Worm (Caenorhabditis elegans) whole organism, L2 larva: ENCODE results near the gene bus-8B.
A peak's percentile ranks its signal among the peaks of the same experiment; 100 is the strongest.

Source experiments
- C34F6.9 ChIP-seq: fragments of 150-350 bp; optimal IDR thresholded peaks from 2 replicates; lab custom pipeline; 2014; ENCODE audit warnings: missing biosample characterization, missing genetic modification characterization
- F13H6.1 ChIP-seq: sonication (generic microtip); optimal IDR thresholded peaks from 2 replicates; lab custom pipeline; 2016; ENCODE audit warnings: missing genetic modification characterization, missing compliant biosample characterization
- R02D3.7 ChIP-seq: fragments of 150-350 bp; optimal IDR thresholded peaks from 2 replicates; lab custom pipeline; 2014; ENCODE audit warnings: missing biosample characterization, missing genetic modification characterization
- Y55F3AM.14 ChIP-seq: fragments of 200-800 bp; sonication (Bioruptor generic); optimal IDR thresholded peaks from 2 replicates; lab custom pipeline; 2018; ENCODE audit warnings: mild to moderate bottlenecking, missing genetic modification characterization, missing compliant biosample characterization
- alr-1 ChIP-seq: fragments of 150-350 bp; optimal IDR thresholded peaks from 2 replicates; lab custom pipeline; 2014; ENCODE audit warnings: missing biosample characterization, missing genetic modification characterization
- ama-1 ChIP-seq: fragments of 150-350 bp; optimal IDR thresholded peaks from 2 replicates; lab custom pipeline; 2018; ENCODE audit warnings: inconsistent platforms
- blmp-1 ChIP-seq: sonication (generic microtip); optimal IDR thresholded peaks from 2 replicates; lab custom pipeline; 2017; ENCODE audit warnings: missing genetic modification characterization, mild to moderate bottlenecking, missing compliant biosample characterization, antibody characterized with exemption, moderate library complexity; ENCODE audit not compliant: insufficient read depth
- ceh-16 ChIP-seq: fragments of 150-350 bp; optimal IDR thresholded peaks from 2 replicates; lab custom pipeline; 2014; ENCODE audit warnings: missing biosample characterization, missing genetic modification characterization
- ceh-82 ChIP-seq: fragments of 150-350 bp; optimal IDR thresholded peaks from 2 replicates; lab custom pipeline; 2014; ENCODE audit warnings: missing biosample characterization, missing genetic modification characterization
- crh-2 ChIP-seq: sonication (generic microtip); optimal IDR thresholded peaks from 2 replicates; lab custom pipeline; 2017; ENCODE audit warnings: missing biosample characterization, missing genetic modification characterization
- dmd-4 ChIP-seq: sonication (generic microtip); optimal IDR thresholded peaks from 2 replicates; lab custom pipeline; 2017; ENCODE audit warnings: missing biosample characterization, missing genetic modification characterization
- egl-27 ChIP-seq: sonication (generic microtip); optimal IDR thresholded peaks from 3 replicates; lab custom pipeline; 2017; ENCODE audit warnings: missing biosample characterization, missing genetic modification reagents, missing genetic modification characterization
- elt-1 ChIP-seq: fragments of 150-350 bp; optimal IDR thresholded peaks from 2 replicates; lab custom pipeline; 2014; ENCODE audit warnings: missing biosample characterization, missing genetic modification characterization
- elt-3 ChIP-seq: sonication (generic microtip); optimal IDR thresholded peaks from 2 replicates; lab custom pipeline; 2017; ENCODE audit warnings: missing biosample characterization, missing genetic modification characterization
- fos-1 ChIP-seq: fragments of 150-350 bp; optimal IDR thresholded peaks from 2 replicates; lab custom pipeline; 2014; ENCODE audit warnings: missing biosample characterization, missing genetic modification characterization
- gmeb-1 ChIP-seq: fragments of 150-350 bp; optimal IDR thresholded peaks from 2 replicates; lab custom pipeline; 2014; ENCODE audit warnings: missing biosample characterization, missing genetic modification characterization
- lin-11 ChIP-seq: fragments of 150-350 bp; sonication (generic microtip); optimal IDR thresholded peaks from 2 replicates; lab custom pipeline; 2014; ENCODE audit warnings: missing biosample characterization, missing genetic modification characterization, inconsistent platforms, mixed read lengths
- mbf-1 ChIP-seq: sonication (generic microtip); optimal IDR thresholded peaks from 2 replicates; lab custom pipeline; 2017; ENCODE audit warnings: missing biosample characterization, missing genetic modification characterization
- mdl-1 ChIP-seq, 2 experiments: fragments of 150-350 bp in 1 of 2; sonication (generic microtip) in 1 of 2; optimal IDR thresholded peaks; 2 replicates each; lab custom pipeline; 2017; ENCODE audit warnings: missing biosample characterization in 2 of 2, missing genetic modification characterization in 2 of 2
- nhr-10 ChIP-seq: sonication (generic microtip); optimal IDR thresholded peaks from 2 replicates; lab custom pipeline; 2017; ENCODE audit warnings: missing biosample characterization, missing genetic modification characterization
- nhr-12 ChIP-seq: fragments of 150-350 bp; optimal IDR thresholded peaks from 2 replicates; lab custom pipeline; 2014; ENCODE audit warnings: missing biosample characterization, missing genetic modification characterization
- nhr-129 ChIP-seq: fragments of 150-350 bp; optimal IDR thresholded peaks from 2 replicates; lab custom pipeline; 2014; ENCODE audit warnings: missing biosample characterization, missing genetic modification characterization
- nhr-21 ChIP-seq: fragments of 150-350 bp; optimal IDR thresholded peaks from 2 replicates; lab custom pipeline; 2014; ENCODE audit warnings: missing biosample characterization, missing genetic modification characterization
- nhr-23 ChIP-seq: fragments of 150-350 bp; optimal IDR thresholded peaks from 2 replicates; lab custom pipeline; 2014; ENCODE audit warnings: missing biosample characterization, missing genetic modification reagents, missing genetic modification characterization
- nhr-237 ChIP-seq: fragments of 150-350 bp; optimal IDR thresholded peaks from 2 replicates; lab custom pipeline; 2014; ENCODE audit warnings: missing biosample characterization, missing genetic modification characterization
- nhr-25 ChIP-seq: fragments of 150-350 bp; sonication (generic microtip); optimal IDR thresholded peaks from 3 replicates; lab custom pipeline; 2014; ENCODE audit warnings: missing biosample characterization, missing genetic modification characterization
- nhr-77 ChIP-seq: fragments of 150-350 bp; optimal IDR thresholded peaks from 2 replicates; lab custom pipeline; 2014; ENCODE audit warnings: missing biosample characterization, missing genetic modification characterization
- peb-1 ChIP-seq: fragments of 150-350 bp; optimal IDR thresholded peaks from 2 replicates; lab custom pipeline; 2014; ENCODE audit warnings: missing biosample characterization, missing genetic modification characterization
- sem-4 ChIP-seq: fragments of 150-350 bp; optimal IDR thresholded peaks from 2 replicates; lab custom pipeline; 2014; ENCODE audit warnings: missing biosample characterization, missing genetic modification reagents, missing genetic modification characterization
- skn-1 ChIP-seq: sonication (generic microtip); optimal IDR thresholded peaks from 2 replicates; lab custom pipeline; 2017; ENCODE audit warnings: missing biosample characterization, missing genetic modification characterization
- sma-3 ChIP-seq: sonication (generic microtip); optimal IDR thresholded peaks from 2 replicates; lab custom pipeline; 2016; ENCODE audit warnings: missing genetic modification reagents, missing genetic modification characterization, missing compliant biosample characterization
- sma-9 ChIP-seq, 2 experiments: fragments of 150-350 bp in 1 of 2; sonication (generic microtip) in 1 of 2; optimal IDR thresholded peaks; 2 replicates each; lab custom pipeline; 2014 to 2016; ENCODE audit warnings: missing genetic modification characterization in 2 of 2, mild to moderate bottlenecking in 1 of 2, missing biosample characterization in 1 of 2, missing compliant biosample characterization in 1 of 2, missing genetic modification reagents in 1 of 2, moderate library complexity in 1 of 2
- unc-39 ChIP-seq: fragments of 150-350 bp; optimal IDR thresholded peaks from 2 replicates; lab custom pipeline; 2014; ENCODE audit warnings: missing biosample characterization, missing genetic modification characterization
- unc-55 ChIP-seq: fragments of 150-350 bp; sonication (generic microtip); optimal IDR thresholded peaks from 3 replicates; lab custom pipeline; 2014; ENCODE audit warnings: missing biosample characterization, missing genetic modification reagents, missing genetic modification characterization
- unc-62 ChIP-seq: fragments of 150-350 bp; optimal IDR thresholded peaks from 2 replicates; lab custom pipeline; 2014; ENCODE audit warnings: missing biosample characterization, missing genetic modification reagents, missing genetic modification characterization
- zag-1 ChIP-seq: fragments of 150-350 bp; optimal IDR thresholded peaks from 2 replicates; lab custom pipeline; 2014; ENCODE audit warnings: missing biosample characterization, missing genetic modification characterization
- ztf-11 ChIP-seq: sonication (generic microtip); optimal IDR thresholded peaks from 2 replicates; lab custom pipeline; 2017; ENCODE audit warnings: missing biosample characterization, missing genetic modification characterization

The bus-8B gene

ce11 chrX:5514984-5515383 is 21.9 kb downstream of the bus-8B start, which contains the start of gene T23F2.4:
TSS of gene T23F2.4 (minus strand) at chrX:5515084.
- TF ChIP-seq unc-55 (GFP tag; lab: Kevin White, UChicago) (no peak), lin-11 (no peak), egl-27 (tag; lab: Kevin White, UChicago) (no peak), nhr-25 (no peak), dmd-4 (tag; lab: Kevin White, UChicago) (no peak), fos-1 (no peak), unc-62 (GFP tag; lab: Kevin White, UChicago) (no peak), zag-1 (tag; lab: Kevin White, UChicago) (no peak), unc-39 (no peak), F13H6.1 (tag; lab: Kevin White, UChicago) (no peak), ceh-82 (tag; lab: Kevin White, UChicago) (no peak), peb-1 (no peak), nhr-237 (tag; lab: Kevin White, UChicago) (no peak), nhr-21 (no peak), mbf-1 (tag; lab: Kevin White, UChicago) (no peak), C34F6.9 (tag; lab: Kevin White, UChicago) (no peak), Y55F3AM.14 (GFP tag; lab: Kevin White, UChicago) (no peak), blmp-1 (tag; lab: Kevin White, UChicago) (no peak), nhr-10 (tag; lab: Kevin White, UChicago) (no peak), elt-1 (tag; lab: Kevin White, UChicago) (no peak)

- TF ChIP-seq ama-1 (lab: Kevin White, UChicago) (no peak), ceh-16 (tag; lab: Kevin White, UChicago) (no peak), sem-4 (tag; lab: Kevin White, UChicago) (peak; percentile 39), sma-3 (GFP tag; lab: Kevin White, UChicago) (no peak), nhr-21 (no peak), gmeb-1 (no peak), nhr-129 (tag; lab: Kevin White, UChicago) (peak; percentile 3), ztf-11 (tag; lab: Kevin White, UChicago) (no peak), nhr-23 (tag; lab: Kevin White, UChicago) (no peak), R02D3.7 (tag; lab: Kevin White, UChicago) (no peak), nhr-12 (tag; lab: Kevin White, UChicago) (no peak), unc-62 (GFP tag; lab: Kevin White, UChicago) (no peak), skn-1 (tag; lab: Kevin White, UChicago) (no peak), mdl-1 (tag; optimal IDR thresholded peaks at IDR 0.05; lab: Kevin White, UChicago) (no peak), alr-1 (tag; lab: Kevin White, UChicago) (no peak), mbf-1 (tag; lab: Kevin White, UChicago) (no peak), elt-1 (tag; lab: Kevin White, UChicago) (no peak), nhr-77 (tag; lab: Kevin White, UChicago) (no peak), sma-9 (GFP tag; optimal IDR thresholded peaks at IDR 0.05; lab: Kevin White, UChicago) (peak; percentile 57), sma-9 (tag; optimal IDR thresholded peaks at IDR 0.05; lab: Kevin White, UChicago) (no peak), nhr-237 (tag; lab: Kevin White, UChicago) (no peak), elt-3 (tag; lab: Kevin White, UChicago) (no peak), zag-1 (tag; lab: Kevin White, UChicago) (no peak)
Observed at ce11 chrX:5515459-5515858, 22.3 kb downstream of the bus-8B start.

- no peak for TF ChIP-seq lin-11
- no peak for TF ChIP-seq nhr-12 (tag; lab: Kevin White, UChicago)
- no peak for TF ChIP-seq elt-1 (tag; lab: Kevin White, UChicago)
- TF ChIP-seq nhr-25 = peak; percentile 18
- TF ChIP-seq crh-2 (tag; lab: Kevin White, UChicago) = peak; percentile 42
- TF ChIP-seq ceh-16 (tag; lab: Kevin White, UChicago) = no peak
- TF ChIP-seq nhr-129 (tag; lab: Kevin White, UChicago) = peak; percentile 40
- no peak for TF ChIP-seq unc-62 (GFP tag; lab: Kevin White, UChicago)
- TF ChIP-seq sma-9 (GFP tag; optimal IDR thresholded peaks at IDR 0.05; lab: Kevin White, UChicago) = no peak
- no peak for TF ChIP-seq sma-9 (tag; optimal IDR thresholded peaks at IDR 0.05; lab: Kevin White, UChicago)
- no peak for TF ChIP-seq zag-1 (tag; lab: Kevin White, UChicago)
Observed at ce11 chrX:5516365-5516764, 23.2 kb downstream of the bus-8B start.
